Fruit fly (Drosophila melanogaster) whole organism, embryonic: ENCODE results near the gene CG13096.

Source experiments
- Adf1 ChIP-seq: fragments of 200-800 bp; sonication (Bioruptor generic); IDR thresholded peaks from 2 replicates; pipeline ENCODE4 v1.3.6; 2022; ENCODE audit warnings: missing biosample characterization, missing genetic modification characterization
- Awh ChIP-seq: fragments of 200-800 bp; sonication (Bioruptor generic); IDR thresholded peaks from 2 replicates; pipeline ENCODE4, ENCODE4 v1.3.6; 2022; ENCODE audit warnings: missing biosample characterization, missing genetic modification characterization
- Bdp1 ChIP-seq: fragments of 200-800 bp; sonication (Bioruptor generic); optimal IDR thresholded peaks from 3 replicates; lab custom pipeline; 2016; ENCODE audit warnings: missing biosample characterization, missing genetic modification characterization
- CG10462 ChIP-seq: fragments of 200-800 bp; sonication (Bioruptor generic); optimal IDR thresholded peaks from 2 replicates; lab custom pipeline; 2016; ENCODE audit warnings: missing biosample characterization, missing genetic modification characterization
- CG11456 ChIP-seq: fragments of 200-800 bp; sonication (Bioruptor generic); IDR thresholded peaks from 3 replicates; pipeline ENCODE4 v1.3.6; 2022; ENCODE audit warnings: missing biosample characterization, missing genetic modification characterization
- CG11723 ChIP-seq: fragments of 200-800 bp; sonication (Bioruptor generic); optimal IDR thresholded peaks from 2 replicates; lab custom pipeline; 2017; ENCODE audit warnings: missing biosample characterization, mild to moderate bottlenecking, missing genetic modification characterization
- CG14050 ChIP-seq: fragments of 200-800 bp; sonication (Bioruptor generic); IDR thresholded peaks from 3 replicates; pipeline ENCODE4 v1.3.6; 2022; ENCODE audit warnings: missing biosample characterization, missing genetic modification characterization
- CG16779 ChIP-seq: fragments of 200-800 bp; sonication (Bioruptor generic); IDR thresholded peaks from 2 replicates; pipeline ENCODE4 v1.3.6; 2022; ENCODE audit warnings: missing biosample characterization, missing genetic modification characterization
- CG2712 ChIP-seq: fragments of 200-800 bp; optimal IDR thresholded peaks from 3 replicates; lab custom pipeline; 2019; ENCODE audit warnings: missing biosample characterization, mild to moderate bottlenecking, missing genetic modification characterization, moderate library complexity
- CG2889 ChIP-seq: fragments of 200-800 bp; sonication (Bioruptor generic); IDR thresholded peaks from 3 replicates; pipeline ENCODE4 v1.3.6; 2022; ENCODE audit warnings: missing biosample characterization, missing genetic modification characterization
- CG3065 ChIP-seq: fragments of 200-800 bp; sonication (Bioruptor generic); optimal IDR thresholded peaks from 2 replicates; lab custom pipeline; 2016; ENCODE audit warnings: missing biosample characterization, missing genetic modification characterization
- CG3407 ChIP-seq: fragments of 200-800 bp; sonication (Bioruptor generic); optimal IDR thresholded peaks from 2 replicates; lab custom pipeline; 2018; ENCODE audit warnings: missing biosample characterization, mild to moderate bottlenecking, missing genetic modification characterization
- CG4617 ChIP-seq: fragments of 200-800 bp; sonication (Bioruptor generic); optimal IDR thresholded peaks from 3 replicates; lab custom pipeline; 2016; ENCODE audit warnings: missing biosample characterization, missing genetic modification characterization, borderline replicate concordance
- CG4820 ChIP-seq: fragments of 200-800 bp; sonication (Bioruptor generic); optimal IDR thresholded peaks from 3 replicates; lab custom pipeline; 2016; ENCODE audit warnings: missing biosample characterization, missing genetic modification characterization
- CG6683 ChIP-seq: fragments of 200-800 bp; sonication (Bioruptor generic); optimal IDR thresholded peaks from 2 replicates; lab custom pipeline; 2017; ENCODE audit warnings: missing biosample characterization, mild to moderate bottlenecking, missing genetic modification characterization, missing genetic modification reagents
- CG7271 ChIP-seq: fragments of 200-800 bp; sonication (Bioruptor generic); optimal IDR thresholded peaks from 2 replicates; lab custom pipeline; 2018; ENCODE audit warnings: missing biosample characterization, mild to moderate bottlenecking, missing genetic modification characterization, moderate library complexity
- CG7928 ChIP-seq: fragments of 200-800 bp; sonication (Bioruptor generic); optimal IDR thresholded peaks from 2 replicates; lab custom pipeline; 2017; ENCODE audit warnings: missing biosample characterization, mild to moderate bottlenecking, missing genetic modification characterization
- CG9727 ChIP-seq: fragments of 200-800 bp; sonication (Bioruptor generic); optimal IDR thresholded peaks from 3 replicates; lab custom pipeline; 2017; ENCODE audit warnings: missing biosample characterization, mild to moderate bottlenecking, missing genetic modification characterization
- CG9797 ChIP-seq: fragments of 200-800 bp; sonication (Bioruptor generic); optimal IDR thresholded peaks from 3 replicates; lab custom pipeline; 2018; ENCODE audit warnings: missing biosample characterization, mild to moderate bottlenecking, missing genetic modification characterization
- Dad ChIP-seq: fragments of 200-800 bp; sonication (Bioruptor generic); optimal IDR thresholded peaks from 3 replicates; lab custom pipeline; 2016; ENCODE audit warnings: missing biosample characterization, missing genetic modification characterization
- Doc3 ChIP-seq: fragments of 200-800 bp; sonication (Bioruptor generic); IDR thresholded peaks from 3 replicates; pipeline ENCODE4 v1.3.6; 2022; ENCODE audit warnings: missing biosample characterization, missing genetic modification characterization; ENCODE audit not compliant: partially characterized antibody
- ERR ChIP-seq: fragments of 200-800 bp; sonication (Bioruptor generic); optimal IDR thresholded peaks from 2 replicates; lab custom pipeline; 2016; ENCODE audit warnings: missing biosample characterization, missing genetic modification characterization
- H15 ChIP-seq: fragments of 200-800 bp; sonication (Bioruptor generic); IDR thresholded peaks from 3 replicates; pipeline ENCODE4 v1.3.6; 2022; ENCODE audit warnings: missing biosample characterization, missing genetic modification characterization
- PHDP ChIP-seq: fragments of 200-800 bp; sonication (Bioruptor generic); optimal IDR thresholded peaks from 3 replicates; lab custom pipeline; 2018; ENCODE audit warnings: missing biosample characterization, mild to moderate bottlenecking, missing genetic modification characterization, moderate library complexity
- Ssrp ChIP-seq: fragments of 200-800 bp; sonication (Bioruptor generic); optimal IDR thresholded peaks from 2 replicates; lab custom pipeline; 2018; ENCODE audit warnings: missing biosample characterization, mild to moderate bottlenecking, missing genetic modification characterization, moderate library complexity
- Usf ChIP-seq: fragments of 200-800 bp; sonication (Bioruptor generic); optimal IDR thresholded peaks from 2 replicates; lab custom pipeline; 2017; ENCODE audit warnings: missing genotype, missing biosample characterization, missing genetic modification characterization
- YL-1 ChIP-seq: fragments of 200-800 bp; sonication (Bioruptor generic); optimal IDR thresholded peaks from 3 replicates; lab custom pipeline; 2017; ENCODE audit warnings: missing biosample characterization, mild to moderate bottlenecking, missing genetic modification characterization
- br ChIP-seq: fragments of >200 bp; optimal IDR thresholded peaks from 2 replicates; lab custom pipeline; 2017
- chm ChIP-seq: fragments of 200-800 bp; sonication (Bioruptor generic); IDR thresholded peaks from 2 replicates; pipeline ENCODE4 v1.3.6; 2022; ENCODE audit warnings: missing biosample characterization, missing genetic modification characterization
- en ChIP-seq: fragments of 200-800 bp; sonication (Bioruptor generic); optimal IDR thresholded peaks from 2 replicates; lab custom pipeline; 2016; ENCODE audit warnings: missing biosample characterization, missing genetic modification characterization
- exex ChIP-seq: fragments of 200-800 bp; sonication (Bioruptor generic); optimal IDR thresholded peaks from 4 replicates; lab custom pipeline; 2018; ENCODE audit warnings: missing biosample characterization, mild to moderate bottlenecking, missing genetic modification characterization, moderate library complexity
- fd3F ChIP-seq: fragments of 200-800 bp; sonication (Bioruptor generic); optimal IDR thresholded peaks from 2 replicates; lab custom pipeline; 2018; ENCODE audit warnings: missing biosample characterization, mild to moderate bottlenecking, missing genetic modification characterization, moderate library complexity
- gce ChIP-seq: fragments of 200-800 bp; sonication (Bioruptor generic); IDR thresholded peaks from 3 replicates; pipeline ENCODE4 v1.3.6; 2022; ENCODE audit warnings: missing biosample characterization, missing genetic modification characterization
- gem ChIP-seq: fragments of 200-800 bp; sonication (Bioruptor generic); optimal IDR thresholded peaks from 2 replicates; lab custom pipeline; 2019; ENCODE audit warnings: missing biosample characterization, mild to moderate bottlenecking, missing genetic modification characterization, moderate library complexity
- h ChIP-seq: fragments of >200 bp; optimal IDR thresholded peaks from 2 replicates; lab custom pipeline; 2017
- her ChIP-seq: fragments of 200-800 bp; sonication (Bioruptor generic); optimal IDR thresholded peaks from 2 replicates; lab custom pipeline; 2016; ENCODE audit warnings: missing biosample characterization, missing genetic modification characterization
- hth ChIP-seq: fragments of >200 bp; optimal IDR thresholded peaks from 2 replicates; lab custom pipeline; 2017; ENCODE audit warnings: inconsistent platforms
- inv ChIP-seq: fragments of 200-800 bp; sonication (Bioruptor generic); IDR thresholded peaks from 2 replicates; pipeline ENCODE4 v1.3.6; 2022; ENCODE audit warnings: missing biosample characterization, missing genetic modification characterization; ENCODE audit not compliant: partially characterized antibody
- lbe ChIP-seq: fragments of 200-800 bp; sonication (Bioruptor generic); optimal IDR thresholded peaks from 2 replicates; lab custom pipeline; 2016; ENCODE audit warnings: missing biosample characterization, mild to moderate bottlenecking, missing genetic modification characterization
- lilli ChIP-seq: fragments of 200-800 bp; sonication (Bioruptor generic); optimal IDR thresholded peaks from 3 replicates; lab custom pipeline; 2016; ENCODE audit warnings: missing biosample characterization, missing genetic modification characterization
- nau ChIP-seq: fragments of 200-800 bp; sonication (Bioruptor generic); optimal IDR thresholded peaks from 3 replicates; lab custom pipeline; 2017; ENCODE audit warnings: missing biosample characterization, mild to moderate bottlenecking, missing genetic modification characterization, missing genetic modification reagents
- nerfin-2 ChIP-seq: fragments of 200-800 bp; sonication (Bioruptor generic); IDR thresholded peaks from 2 replicates; pipeline ENCODE4 v1.3.6; 2022; ENCODE audit warnings: missing biosample characterization, missing genetic modification characterization; ENCODE audit not compliant: partially characterized antibody
- pb ChIP-seq: fragments of 200-800 bp; sonication (Bioruptor generic); optimal IDR thresholded peaks from 3 replicates; lab custom pipeline; 2016; ENCODE audit warnings: missing biosample characterization, missing genetic modification characterization
- pzg ChIP-seq: fragments of 200-800 bp; sonication (Bioruptor generic); optimal IDR thresholded peaks from 3 replicates; lab custom pipeline; 2018; ENCODE audit warnings: missing biosample characterization, mild to moderate bottlenecking, missing genetic modification characterization, moderate library complexity
- scrt ChIP-seq: fragments of 200-800 bp; sonication (Bioruptor generic); optimal IDR thresholded peaks from 2 replicates; lab custom pipeline; 2018; ENCODE audit warnings: missing biosample characterization, mild to moderate bottlenecking, missing genetic modification characterization, moderate library complexity
- sd ChIP-seq: fragments of 200-800 bp; sonication (Bioruptor generic); optimal IDR thresholded peaks from 3 replicates; lab custom pipeline; 2018; ENCODE audit warnings: missing biosample characterization, mild to moderate bottlenecking, missing genetic modification characterization, moderate library complexity
- seq ChIP-seq: fragments of 200-800 bp; sonication (Bioruptor generic); IDR thresholded peaks from 2 replicates; pipeline ENCODE4 v1.3.6; 2022; ENCODE audit warnings: missing biosample characterization, missing genetic modification characterization
- sob ChIP-seq: fragments of 200-800 bp; sonication (Bioruptor generic); IDR thresholded peaks from 2 replicates; pipeline ENCODE4 v1.3.6; 2022; ENCODE audit warnings: missing biosample characterization, missing genetic modification characterization
- tap ChIP-seq: fragments of 200-800 bp; optimal IDR thresholded peaks from 3 replicates; lab custom pipeline; 2019; ENCODE audit warnings: missing biosample characterization, mild to moderate bottlenecking, missing genetic modification characterization, moderate library complexity
- trem ChIP-seq: fragments of 200-800 bp; optimal IDR thresholded peaks from 3 replicates; lab custom pipeline; 2019; ENCODE audit warnings: missing biosample characterization, mild to moderate bottlenecking, missing genetic modification characterization, moderate library complexity
- usp ChIP-seq: fragments of >200 bp; optimal IDR thresholded peaks from 2 replicates; lab custom pipeline; 2017; ENCODE audit warnings: missing biosample characterization, missing genetic modification characterization
- zen ChIP-seq: fragments of 200-800 bp; sonication (Bioruptor generic); optimal IDR thresholded peaks from 3 replicates; lab custom pipeline; 2018; ENCODE audit warnings: missing biosample characterization, mild to moderate bottlenecking, missing genetic modification characterization, moderate library complexity
- zen2 ChIP-seq: fragments of 200-800 bp; sonication (Bioruptor generic); IDR thresholded peaks from 3 replicates; pipeline ENCODE4 v1.3.6; 2022; ENCODE audit warnings: missing biosample characterization, missing genetic modification characterization; ENCODE audit not compliant: partially characterized antibody

CG13096 gene

dm6 chr2L:8511723-8512122, at the start of gene CG13096:
Gene CG13096 (minus strand): TSS chr2L:8511866.
- peak; percentile 30 for TF ChIP-seq CG9727 (GFP tag; lab: Kevin White, UChicago)
- no peak for TF ChIP-seq chm
- TF ChIP-seq sd (tag; lab: Kevin White, UChicago) = no peak
- TF ChIP-seq YL-1 (GFP tag; lab: Kevin White, UChicago) = peak; percentile 74
- TF ChIP-seq CG11723 (GFP tag; lab: Kevin White, UChicago) = no peak
- peak; percentile 30 for TF ChIP-seq CG10462 (GFP tag; lab: Kevin White, UChicago)
- TF ChIP-seq CG14050 (GFP tag; lab: Robert Waterston, UW) = no peak
- TF ChIP-seq CG3065 = no peak
- no peak for TF ChIP-seq br (lab: Kevin White, UChicago)
- TF ChIP-seq scrt = no peak
- TF ChIP-seq sob = no peak
- no peak for TF ChIP-seq hth (lab: Kevin White, UChicago)
- no peak for TF ChIP-seq Awh (GFP tag; lab: Robert Waterston, UW)
- TF ChIP-seq Ssrp (tag; lab: Kevin White, UChicago) = no peak
- TF ChIP-seq Dad = peak; percentile 22
- no peak for TF ChIP-seq lbe (GFP tag; lab: Kevin White, UChicago)
- TF ChIP-seq H15 (GFP tag; lab: Robert Waterston, UW) = no peak
- no peak for TF ChIP-seq CG11456 (GFP tag; lab: Robert Waterston, UW)
- peak; percentile 10 for TF ChIP-seq her (GFP tag; lab: Kevin White, UChicago)
- no peak for TF ChIP-seq CG16779 (GFP tag; lab: Robert Waterston, UW)
- no peak for TF ChIP-seq PHDP (tag; lab: Kevin White, UChicago)
- peak; percentile 47 for TF ChIP-seq lilli (GFP tag; lab: Kevin White, UChicago)
- peak; percentile 65 for TF ChIP-seq zen (tag; lab: Kevin White, UChicago)
- peak; percentile 24 for TF ChIP-seq exex (tag; lab: Kevin White, UChicago)
- peak; percentile 15 for TF ChIP-seq ERR (GFP tag; lab: Kevin White, UChicago)
- peak; percentile 99 for TF ChIP-seq pzg (GFP tag; lab: Kevin White, UChicago)
- no peak for TF ChIP-seq pb (GFP tag; lab: Kevin White, UChicago)
- peak; percentile 27 for TF ChIP-seq Bdp1 (GFP tag; lab: Kevin White, UChicago)
- peak; percentile 8 for TF ChIP-seq CG4820 (GFP tag; lab: Kevin White, UChicago)
- TF ChIP-seq nerfin-2 (GFP tag; lab: Robert Waterston, UW) = peak; percentile 97
- TF ChIP-seq seq (GFP tag; lab: Robert Waterston, UW) = no peak
- no peak for TF ChIP-seq gem (tag; lab: Kevin White, UChicago)
- TF ChIP-seq CG7928 (GFP tag; lab: Kevin White, UChicago) = peak; percentile 81
- no peak for TF ChIP-seq CG3407
- peak; percentile 65 for TF ChIP-seq CG9797 (GFP tag; lab: Kevin White, UChicago)
- TF ChIP-seq CG7271 (tag; lab: Kevin White, UChicago) = no peak
- no peak for TF ChIP-seq en (GFP tag; lab: Kevin White, UChicago)
- TF ChIP-seq trem (tag; lab: Kevin White, UChicago) = peak; percentile 85
- TF ChIP-seq inv (GFP tag; lab: Robert Waterston, UW) = peak; percentile 97
- no peak for TF ChIP-seq Usf
- TF ChIP-seq fd3F (GFP tag; lab: Kevin White, UChicago) = no peak
- TF ChIP-seq h = no peak
- peak; percentile 98 for TF ChIP-seq Doc3 (GFP tag; lab: Robert Waterston, UW)
- TF ChIP-seq CG6683 (GFP tag; lab: Kevin White, UChicago) = no peak
- TF ChIP-seq CG2712 (tag; lab: Kevin White, UChicago) = peak; percentile 65
- no peak for TF ChIP-seq Adf1 (GFP tag; lab: Robert Waterston, UW)
- peak; percentile 46 for TF ChIP-seq CG4617
- TF ChIP-seq CG2889 (GFP tag; lab: Robert Waterston, UW) = no peak
- no peak for TF ChIP-seq gce (GFP tag; lab: Robert Waterston, UW)
- no peak for TF ChIP-seq nau (GFP tag; lab: Kevin White, UChicago)
- TF ChIP-seq usp (GFP tag; lab: Kevin White, UChicago) = no peak
- peak; percentile 98 for TF ChIP-seq zen2 (GFP tag; lab: Robert Waterston, UW)
- no peak for TF ChIP-seq tap (tag; lab: Kevin White, UChicago)
